Worm (Caenorhabditis elegans) whole organism, L1 larva: Measurements from ENCODE around the gene K12H6.2.

Experiments used
- Y116A8C.19 ChIP-seq: sonication (generic microtip); optimal IDR thresholded peaks from 2 replicates; lab custom pipeline; 2016; ENCODE audit warnings: missing compliant biosample characterization, missing genetic modification characterization, borderline replicate concordance
- fkh-10 ChIP-seq: sonication (generic microtip); optimal IDR thresholded peaks from 2 replicates; lab custom pipeline; 2017; ENCODE audit warnings: missing biosample characterization, missing genetic modification reagents, missing genetic modification characterization
- lin-35 ChIP-seq, 2 experiments: fragments of 150-350 bp; optimal IDR thresholded peaks; 2 replicates each; lab custom pipeline; 2014; ENCODE audit warnings: missing biosample characterization in 2 of 2, missing genetic modification characterization in 2 of 2, missing genetic modification reagents in 2 of 2
- nhr-77 ChIP-seq: fragments of 150-350 bp; optimal IDR thresholded peaks from 2 replicates; lab custom pipeline; 2014; ENCODE audit warnings: missing biosample characterization, missing genetic modification characterization
- nhr-85 ChIP-seq: sonication (generic microtip); peaks from one replicate; lab custom pipeline; 2016; ENCODE audit warnings: missing genetic modification characterization, inconsistent platforms, missing compliant biosample characterization
- ztf-11 ChIP-seq, 2 experiments: sonication (generic microtip); optimal IDR thresholded peaks; 2 replicates each; lab custom pipeline; 2016 to 2017; ENCODE audit warnings: missing genetic modification characterization in 2 of 2, missing biosample characterization in 1 of 2, missing compliant biosample characterization in 1 of 2

DNA sequence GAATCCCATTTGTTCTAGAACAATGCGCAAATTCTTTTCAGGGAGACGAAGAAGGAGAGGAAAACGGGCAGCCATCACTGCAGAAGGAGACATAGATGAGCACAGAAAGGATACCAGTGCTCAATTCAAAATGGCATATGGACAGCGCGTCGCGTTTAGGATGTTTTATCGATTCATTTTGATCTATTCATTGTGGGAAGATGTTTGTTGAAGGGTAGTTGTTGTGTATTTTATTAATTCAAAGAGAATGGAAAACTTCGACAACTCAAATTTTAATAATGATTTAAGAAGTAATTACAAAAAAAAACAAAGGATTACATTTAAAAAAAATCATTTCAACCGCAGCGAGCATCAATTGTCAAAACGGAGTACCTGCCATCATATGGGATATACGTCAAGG is 43.2 kb downstream of the K12H6.2 start, which contains the start of gene sdz-10:
- TF ChIP-seq lin-35 (GFP tag; optimal IDR thresholded peaks at IDR 0.05; lab: Kevin White, UChicago), result no peak
- no peak for TF ChIP-seq nhr-85 (tag; lab: Kevin White, UChicago)
- TF ChIP-seq ztf-11 (tag; optimal IDR thresholded peaks at IDR 0.05; lab: Kevin White, UChicago), result no peak
- no peak for TF ChIP-seq nhr-77 (tag; lab: Kevin White, UChicago)
- no peak for TF ChIP-seq fkh-10 (GFP tag; lab: Kevin White, UChicago)
- TF ChIP-seq Y116A8C.19 (tag; lab: Kevin White, UChicago), result no peak
